Worm (Caenorhabditis elegans) whole organism, mixed stage, embryonic: ENCODE results near the gene str-150.

Experiments
- blmp-1 ChIP-seq: fragments of 150-350 bp; optimal IDR thresholded peaks from 2 replicates; lab custom pipeline; 2014; ENCODE audit warnings: missing biosample characterization, missing genetic modification characterization
- ceh-83 ChIP-seq: fragments of 200-800 bp; sonication (Bioruptor generic); optimal IDR thresholded peaks from 2 replicates; lab custom pipeline; 2018; ENCODE audit warnings: mild to moderate bottlenecking, missing genetic modification characterization, missing compliant biosample characterization
- ces-1 ChIP-seq: fragments of 150-350 bp; optimal IDR thresholded peaks from 2 replicates; lab custom pipeline; 2014; ENCODE audit warnings: missing biosample characterization, missing genetic modification reagents, missing genetic modification characterization
- mls-2 ChIP-seq: sonication (generic microtip); optimal IDR thresholded peaks from 2 replicates; lab custom pipeline; 2016; ENCODE audit warnings: mild to moderate bottlenecking, missing genetic modification characterization, moderate library complexity, missing compliant biosample characterization
- nhr-12 ChIP-seq: fragments of 150-350 bp; optimal IDR thresholded peaks from 2 replicates; lab custom pipeline; 2014; ENCODE audit warnings: missing biosample characterization, missing genetic modification characterization
- nhr-2 ChIP-seq: fragments of 150-350 bp; optimal IDR thresholded peaks from 2 replicates; lab custom pipeline; 2014; ENCODE audit warnings: missing biosample characterization, missing genetic modification characterization
- nhr-28 ChIP-seq: fragments of 150-350 bp; optimal IDR thresholded peaks from 2 replicates; lab custom pipeline; 2014; ENCODE audit warnings: missing biosample characterization, missing genetic modification characterization
- nhr-76 ChIP-seq: sonication (generic microtip); optimal IDR thresholded peaks from 2 replicates; lab custom pipeline; 2017; ENCODE audit warnings: missing biosample characterization, missing genetic modification characterization
- snpc-4 ChIP-seq: fragments of 150-350 bp; optimal IDR thresholded peaks from 2 replicates; lab custom pipeline; 2014; ENCODE audit warnings: missing biosample characterization, missing genetic modification characterization
- tbx-8 ChIP-seq: fragments of 200-800 bp; sonication (Bioruptor generic); optimal IDR thresholded peaks from 2 replicates; lab custom pipeline; 2018; ENCODE audit warnings: mild to moderate bottlenecking, missing genetic modification characterization, moderate library complexity, missing compliant biosample characterization
- unc-62 ChIP-seq: fragments of 150-350 bp; optimal IDR thresholded peaks from 2 replicates; lab custom pipeline; 2014; ENCODE audit warnings: missing biosample characterization, missing genetic modification reagents, missing genetic modification characterization
- zip-8 ChIP-seq: fragments of 150-350 bp; optimal IDR thresholded peaks from 2 replicates; lab custom pipeline; 2014; ENCODE audit warnings: missing biosample characterization, missing genetic modification characterization
- ztf-11 ChIP-seq: fragments of 150-350 bp; optimal IDR thresholded peaks from 2 replicates; lab custom pipeline; 2014; ENCODE audit warnings: missing biosample characterization, missing genetic modification characterization

DNA sequence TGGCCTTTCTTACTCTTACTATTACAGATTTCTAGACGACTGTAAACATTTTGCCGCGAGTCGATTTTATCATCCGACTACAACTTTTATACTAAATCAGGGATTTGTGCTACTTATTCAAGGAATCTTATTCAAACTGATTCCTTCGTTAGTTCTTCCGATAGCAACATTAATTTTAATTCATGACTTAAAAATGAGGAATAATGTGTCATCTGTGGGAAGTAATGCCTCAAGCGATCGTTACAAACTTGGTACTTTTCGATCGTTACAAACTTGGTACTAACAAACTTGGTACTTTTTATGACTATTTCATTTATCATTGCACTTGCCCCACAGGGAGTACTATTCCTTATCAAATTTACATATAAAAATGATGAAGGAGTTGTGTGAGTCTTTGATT is 34.4 kb downstream of the str-150 start, which contains the start of gene Y70C5A.4:
- no peak for TF ChIP-seq nhr-76 (tag; lab: Kevin White, UChicago)
- no peak for TF ChIP-seq unc-62 (GFP tag; lab: Kevin White, UChicago)
- TF ChIP-seq tbx-8 (GFP tag; lab: Kevin White, UChicago) = no peak
- TF ChIP-seq nhr-28 (tag; lab: Kevin White, UChicago) = no peak
- no peak for TF ChIP-seq nhr-12
- TF ChIP-seq snpc-4 = no peak
- no peak for TF ChIP-seq ces-1 (GFP tag; lab: Kevin White, UChicago)
- TF ChIP-seq ztf-11 (tag; lab: Kevin White, UChicago) = no peak
- TF ChIP-seq mls-2 (tag; lab: Kevin White, UChicago) = no peak
- no peak for TF ChIP-seq nhr-2 (tag; lab: Kevin White, UChicago)
- TF ChIP-seq zip-8 (tag; lab: Kevin White, UChicago) = no peak
- TF ChIP-seq blmp-1 (tag; lab: Kevin White, UChicago) = no peak
- no peak for TF ChIP-seq ceh-83
